Fruit fly (Drosophila melanogaster): ENCODE data around the gene CG43965.

dm6 chr3L:8767876-8768275, 42.3 kb upstream of the CG43965 start:
- TF ChIP-seq Hnf4 (GFP tag; optimal IDR thresholded peaks at IDR 0.05) (no peak), psq (GFP tag; optimal IDR thresholded peaks at IDR 0.05) (peak; percentile 13), dmrt93B (GFP tag; optimal IDR thresholded peaks at IDR 0.05) (peak; percentile 52), N (GFP tag; optimal IDR thresholded peaks at IDR 0.05) (no peak), sv (GFP tag; optimal IDR thresholded peaks at IDR 0.05) (peak; percentile 19), OdsH (GFP tag; optimal IDR thresholded peaks at IDR 0.05) (peak; percentile 53), Abd-B (GFP tag; optimal IDR thresholded peaks at IDR 0.05) (no peak), dl (GFP tag; optimal IDR thresholded peaks at IDR 0.05; ENCODE audit: insufficient read depth in 1 of 2, partially characterized antibody in 2 of 2) (no peak), Dfd (GFP tag; optimal IDR thresholded peaks at IDR 0.05) (no peak), dsf (GFP tag; optimal IDR thresholded peaks at IDR 0.05; ENCODE audit: borderline replicate concordance) (no peak), GATAd (GFP tag; optimal IDR thresholded peaks at IDR 0.05) (no peak)
